Worm (Caenorhabditis elegans): ENCODE measurements around the gene ptpn-22.

DNA sequence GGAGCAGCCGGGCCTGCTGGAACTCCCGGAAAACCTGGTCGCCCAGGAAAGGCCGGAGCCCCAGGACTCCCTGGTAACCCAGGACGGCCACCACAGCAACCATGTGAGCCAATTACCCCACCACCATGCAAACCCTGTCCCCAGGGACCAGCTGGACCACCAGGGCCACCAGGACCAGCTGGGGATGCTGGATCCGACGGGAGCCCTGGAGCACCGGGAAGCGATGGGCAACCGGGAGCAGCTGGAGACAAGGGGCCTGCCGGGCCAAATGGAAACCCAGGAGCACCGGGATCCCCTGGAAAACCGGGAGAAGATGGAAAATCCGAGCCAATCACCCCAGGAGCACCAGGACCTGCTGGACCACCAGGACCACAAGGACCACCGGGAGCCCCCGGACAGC, 29.0 kb upstream of the ptpn-22 start:
- TF ChIP-seq nhr-12 (tag; optimal IDR thresholded peaks at IDR 0.05) (no peak), ham-2 (GFP tag; optimal IDR thresholded peaks at IDR 0.05) (no peak), lin-13 (tag; optimal IDR thresholded peaks at IDR 0.05) (no peak), blmp-1 (tag; optimal IDR thresholded peaks at IDR 0.05) (no peak), ztf-11 (tag; optimal IDR thresholded peaks at IDR 0.05) (no peak), elt-1 (tag; optimal IDR thresholded peaks at IDR 0.05; ENCODE audit: borderline replicate concordance, insufficient read depth) (no peak), tbx-8 (GFP tag; optimal IDR thresholded peaks at IDR 0.05) (no peak), pha-4 (tag; optimal IDR thresholded peaks at IDR 0.05) (no peak), unc-62 (GFP tag; optimal IDR thresholded peaks at IDR 0.05) (no peak)
